Worm (Caenorhabditis elegans): ENCODE measurements around the gene C05E4.15.

Gene C05E4.15

ce11 chrV:752679-753333, 8.3 kb downstream of the C05E4.15 start, which contains the start of the genes str-262 and srp-1:
Gene str-262, minus strand, starts transcription at chrV:752779.
Gene srp-1, plus strand, starts transcription at chrV:753283.
- no peak for TF ChIP-seq dmd-4 (tag; optimal IDR thresholded peaks at IDR 0.05; ENCODE audit: borderline replicate concordance)
- no peak for TF ChIP-seq unc-42 (tag; optimal IDR thresholded peaks at IDR 0.05)
- TF ChIP-seq ama-1 (optimal IDR thresholded peaks at IDR 0.05), result no peak
- no peak for TF ChIP-seq K09A11.1 (tag; optimal IDR thresholded peaks at IDR 0.05; ENCODE audit: insufficient read depth)
- TF ChIP-seq mec-3 (tag; optimal IDR thresholded peaks at IDR 0.05; ENCODE audit: borderline replicate concordance), result no peak
- no peak for TF ChIP-seq ceh-9 (tag; optimal IDR thresholded peaks at IDR 0.05)
- no peak for TF ChIP-seq ceh-18 (tag; optimal IDR thresholded peaks at IDR 0.05)
- no peak for TF ChIP-seq hlh-13 (GFP tag; optimal IDR thresholded peaks at IDR 0.05)
- TF ChIP-seq T23F11.4 (GFP tag; optimal IDR thresholded peaks at IDR 0.05), result no peak
- TF ChIP-seq hlh-8 (tag; optimal IDR thresholded peaks at IDR 0.05), result no peak
- TF ChIP-seq ttx-3 (tag; optimal IDR thresholded peaks at IDR 0.05), result no peak
- no peak for TF ChIP-seq tbx-7 (tag; optimal IDR thresholded peaks at IDR 0.05)
- TF ChIP-seq unc-86 (tag; optimal IDR thresholded peaks at IDR 0.05), result no peak
- no peak for TF ChIP-seq elt-4 (tag; optimal IDR thresholded peaks at IDR 0.05)
- TF ChIP-seq ets-4 (tag; optimal IDR thresholded peaks at IDR 0.05), result no peak
- no peak for TF ChIP-seq unc-3 (GFP tag; conservative IDR thresholded peaks at IDR 0.05)
- no peak for TF ChIP-seq unc-3 (tag; optimal IDR thresholded peaks at IDR 0.05)

ce11 chrV:748044-748443, 13.1 kb downstream of the C05E4.15 start, which contains the start of gene sri-4:
Gene sri-4, plus strand, starts transcription at chrV:748344.
- no peak for TF ChIP-seq T23F11.4 (GFP tag; optimal IDR thresholded peaks at IDR 0.05)
- no peak for TF ChIP-seq madf-2 (tag; optimal IDR thresholded peaks at IDR 0.05)
- no peak for TF ChIP-seq hlh-13 (GFP tag; optimal IDR thresholded peaks at IDR 0.05)
- TF ChIP-seq C38D4.7 (GFP tag; optimal IDR thresholded peaks at IDR 0.05), result no peak
- TF ChIP-seq hlh-15 (tag; optimal IDR thresholded peaks at IDR 0.05), result no peak
- TF ChIP-seq hlh-8 (tag; optimal IDR thresholded peaks at IDR 0.05), result no peak
- no peak for TF ChIP-seq zip-5 (tag; optimal IDR thresholded peaks at IDR 0.05)
- no peak for TF ChIP-seq ceh-2 (tag; optimal IDR thresholded peaks at IDR 0.05)

ce11 chrV:743348-743747, 17.8 kb downstream of the C05E4.15 start, which contains the start of gene str-134:
Gene str-134, plus strand, starts transcription at chrV:743648.
- no peak for TF ChIP-seq sox-4 (tag; optimal IDR thresholded peaks at IDR 0.05)
- no peak for TF ChIP-seq ceh-48 (tag; optimal IDR thresholded peaks at IDR 0.05)
- no peak for TF ChIP-seq sox-2 (GFP tag; IDR thresholded peaks at IDR 0.05)
- no peak for TF ChIP-seq ceh-14 (tag; optimal IDR thresholded peaks at IDR 0.05)
- no peak for TF ChIP-seq ceh-34 (tag; optimal IDR thresholded peaks at IDR 0.05)
- no peak for TF ChIP-seq hlh-30 (tag; optimal IDR thresholded peaks at IDR 0.05; ENCODE audit: insufficient read depth)
- no peak for TF ChIP-seq ets-4 (tag; optimal IDR thresholded peaks at IDR 0.05)
- no peak for TF ChIP-seq che-1 (tag; optimal IDR thresholded peaks at IDR 0.05)
- no peak for TF ChIP-seq Y22D7AL.16 (tag; optimal IDR thresholded peaks at IDR 0.05)
- TF ChIP-seq nhr-232 (tag; optimal IDR thresholded peaks at IDR 0.05), result no peak

ce11 chrV:741820-742219, 19.3 kb downstream of the C05E4.15 start, which contains the start of gene C05E4.7:
Gene C05E4.7, plus strand, starts transcription at chrV:742120.
- no peak for TF ChIP-seq lin-11 (tag; optimal IDR thresholded peaks at IDR 0.05)
- no peak for TF ChIP-seq nhr-11 (tag; optimal IDR thresholded peaks at IDR 0.05)
- no peak for TF ChIP-seq hlh-15 (tag; optimal IDR thresholded peaks at IDR 0.05)
- no peak for TF ChIP-seq sox-2 (GFP tag; IDR thresholded peaks at IDR 0.05)
- TF ChIP-seq npax-4 (tag; optimal IDR thresholded peaks at IDR 0.05), result no peak
- TF ChIP-seq sox-4 (tag; optimal IDR thresholded peaks at IDR 0.05), result no peak
- TF ChIP-seq ceh-48 (tag; optimal IDR thresholded peaks at IDR 0.05), result no peak
- no peak for TF ChIP-seq T23F11.4 (GFP tag; optimal IDR thresholded peaks at IDR 0.05)
- no peak for TF ChIP-seq hlh-6 (tag; optimal IDR thresholded peaks at IDR 0.05)
- TF ChIP-seq nfya-1 (tag; optimal IDR thresholded peaks at IDR 0.05), result no peak
- no peak for TF ChIP-seq hlh-13 (GFP tag; optimal IDR thresholded peaks at IDR 0.05)
- no peak for TF ChIP-seq ceh-19 (GFP tag; optimal IDR thresholded peaks at IDR 0.05)
- TF ChIP-seq tbx-2 (tag; optimal IDR thresholded peaks at IDR 0.05), result no peak
- no peak for TF ChIP-seq unc-55 (GFP tag; optimal IDR thresholded peaks at IDR 0.05)
- TF ChIP-seq ceh-18 (tag; optimal IDR thresholded peaks at IDR 0.05), result no peak
- no peak for TF ChIP-seq pax-1 (tag; optimal IDR thresholded peaks at IDR 0.05)

Data from whole organism, late embryonic.